Worm (Caenorhabditis elegans): Measurements from ENCODE around the gene znfx-1.

znfx-1 gene

DNA sequence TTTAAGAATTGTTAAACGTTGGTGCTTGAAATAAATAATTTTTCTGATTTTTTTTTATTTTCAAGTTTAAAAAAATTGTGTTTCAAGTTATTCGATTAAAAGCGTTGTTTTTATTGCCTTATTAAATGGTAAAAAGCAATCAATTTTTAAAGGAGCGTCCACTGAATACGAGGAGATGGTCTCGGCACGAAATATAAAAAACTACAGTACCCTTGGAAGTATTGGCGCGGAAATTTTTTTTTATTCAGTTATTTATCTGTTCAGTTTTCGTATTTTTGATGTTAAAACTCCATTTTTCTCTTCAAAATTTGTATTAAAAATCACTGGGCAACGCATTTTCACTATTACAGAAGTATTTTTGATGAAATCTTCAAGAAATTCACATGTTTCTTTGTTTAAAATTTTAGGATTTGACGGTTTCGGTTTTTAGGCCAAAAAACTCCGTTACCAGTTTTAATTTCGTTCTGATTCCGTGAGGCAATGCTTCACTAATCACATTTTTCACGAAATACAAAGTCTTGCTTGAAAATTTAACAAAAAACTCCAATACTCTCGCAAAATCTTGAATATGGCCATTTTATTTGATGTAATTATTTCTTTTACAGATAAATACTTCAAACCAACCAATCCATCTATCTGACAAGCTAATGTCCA is at the start of gene znfx-1:
Gene znfx-1, plus strand, starts transcription at position 604 of the 654 bp plus-strand sequence.
- TF ChIP-seq ztf-11 (tag; optimal IDR thresholded peaks at IDR 0.05) (no peak), lin-39 (tag; optimal IDR thresholded peaks at IDR 0.05) (no peak), snpc-4 (tag; optimal IDR thresholded peaks at IDR 0.05) (no peak), unc-55 (GFP tag; optimal IDR thresholded peaks at IDR 0.05) (peak; percentile 17)

DNA sequence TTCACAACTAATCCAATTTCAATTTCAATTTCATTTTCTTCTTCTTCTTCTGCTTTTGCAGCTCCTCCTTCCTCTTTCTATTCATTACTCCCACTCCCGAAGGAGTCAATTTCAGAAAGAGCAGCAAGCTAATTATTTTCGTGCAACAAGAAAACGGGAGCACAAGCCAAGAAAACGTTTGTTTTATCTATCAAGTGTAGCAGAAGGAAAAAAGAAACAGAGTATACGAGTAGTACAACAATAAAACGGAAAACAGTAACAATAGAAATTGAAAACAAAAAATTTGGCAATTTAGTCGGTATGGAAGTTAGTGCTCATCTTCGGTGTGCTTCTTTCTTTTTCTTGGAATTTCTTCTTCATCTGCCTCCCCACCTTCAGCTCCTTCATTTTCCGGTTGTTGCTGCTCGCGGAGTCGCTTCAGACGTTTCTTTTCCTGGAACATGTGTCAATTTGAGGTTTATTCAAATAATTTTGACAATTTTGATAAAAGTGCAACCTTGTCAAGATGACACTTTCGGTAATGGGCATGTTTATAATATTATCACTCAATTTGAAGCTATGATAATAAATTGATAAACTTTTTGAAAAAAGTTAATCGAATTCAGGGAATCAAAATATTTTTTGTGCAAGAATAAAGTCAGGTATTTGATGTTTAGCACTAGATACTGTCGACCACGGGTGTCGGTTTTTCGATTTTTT is 47.5 kb upstream of the znfx-1 start, which contains the start of gene W07A12.8:
Gene W07A12.8, minus strand, starts transcription at position 51 of the 699 bp plus-strand sequence.
- TF ChIP-seq fos-1 (tag; optimal IDR thresholded peaks at IDR 0.05) (peak; percentile 57), gmeb-1 (tag; optimal IDR thresholded peaks at IDR 0.05) (no peak)

DNA sequence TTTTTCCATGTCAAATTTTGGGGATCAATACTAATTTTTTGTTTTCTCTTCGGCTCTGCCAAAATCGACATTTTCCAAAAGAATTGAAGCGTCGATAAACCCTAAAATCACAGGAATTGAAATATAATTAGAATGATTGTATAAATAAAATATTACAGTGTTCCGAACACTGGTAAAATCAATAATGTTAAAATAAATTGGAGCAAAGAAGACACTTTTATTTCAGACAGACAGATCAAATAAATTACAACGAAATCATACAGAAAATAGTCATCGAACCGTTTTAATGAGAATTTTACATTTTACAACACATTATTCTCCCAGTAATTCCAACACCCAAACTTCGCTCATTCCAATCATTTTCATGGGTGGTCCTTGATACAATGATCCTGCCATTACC is 45.7 kb upstream of the znfx-1 start, which contains the start of gene T23G7.3:
Gene T23G7.3, minus strand, starts transcription at position 101 of the 400 bp plus-strand sequence.
- no peak for TF ChIP-seq elt-3 (tag; optimal IDR thresholded peaks at IDR 0.05)
- TF ChIP-seq peb-1 (tag; optimal IDR thresholded peaks at IDR 0.05), result no peak
- no peak for TF ChIP-seq dmd-4 (tag; optimal IDR thresholded peaks at IDR 0.05)
- no peak for TF ChIP-seq mab-5 (tag; optimal IDR thresholded peaks at IDR 0.05)
- no peak for TF ChIP-seq nhr-25 (tag; optimal IDR thresholded peaks at IDR 0.05)
- no peak for TF ChIP-seq nhr-129 (tag; optimal IDR thresholded peaks at IDR 0.05)
- no peak for TF ChIP-seq ztf-4 (tag; optimal IDR thresholded peaks at IDR 0.05)
- TF ChIP-seq ceh-16 (tag; optimal IDR thresholded peaks at IDR 0.05), result no peak
- TF ChIP-seq lin-13 (GFP tag; optimal IDR thresholded peaks at IDR 0.05), result no peak
- no peak for TF ChIP-seq gmeb-1 (tag; optimal IDR thresholded peaks at IDR 0.05)
- TF ChIP-seq nhr-21 (tag; optimal IDR thresholded peaks at IDR 0.05), result no peak
- TF ChIP-seq alr-1 (tag; optimal IDR thresholded peaks at IDR 0.05), result no peak
- TF ChIP-seq ztf-11 (tag; optimal IDR thresholded peaks at IDR 0.05), result no peak
- TF ChIP-seq zag-1 (tag; optimal IDR thresholded peaks at IDR 0.05), result no peak
- no peak for TF ChIP-seq nhr-10 (tag; optimal IDR thresholded peaks at IDR 0.05)
- no peak for TF ChIP-seq ama-1 (optimal IDR thresholded peaks at IDR 0.05)
- no peak for TF ChIP-seq nhr-23 (tag; optimal IDR thresholded peaks at IDR 0.05)

DNA sequence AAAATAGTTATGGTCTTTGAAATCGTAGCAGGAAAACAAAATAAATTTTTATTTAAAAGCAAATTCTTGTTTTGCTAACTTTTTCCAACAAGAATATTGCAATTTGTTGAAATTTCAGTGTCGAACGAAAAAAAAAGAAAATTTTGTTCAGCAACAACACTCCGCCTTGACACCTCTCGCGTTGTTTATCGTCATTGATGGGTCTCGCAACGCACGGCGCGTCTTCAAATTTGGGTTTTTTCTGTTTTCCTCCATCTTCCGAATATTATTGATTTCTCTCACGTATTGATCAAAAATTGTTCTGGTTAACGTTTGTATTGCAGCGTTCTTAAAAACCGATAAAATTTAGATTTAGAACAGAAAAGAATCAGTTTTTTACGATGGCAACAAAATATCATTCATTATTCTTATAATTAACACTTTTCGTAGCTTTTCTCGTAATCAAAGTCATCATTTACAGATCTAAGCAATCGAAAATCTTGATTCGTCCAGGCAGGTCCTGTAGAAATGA is 44.0 kb upstream of the znfx-1 start, which contains the start of gene dpl-1:
Gene dpl-1, plus strand, starts transcription at position 461 of the 511 bp plus-strand sequence.
- TF ChIP-seq egl-27 (tag; optimal IDR thresholded peaks at IDR 0.05), result no peak
- TF ChIP-seq fos-1 (tag; optimal IDR thresholded peaks at IDR 0.05), result no peak
- no peak for TF ChIP-seq ZK546.5 (tag; optimal IDR thresholded peaks at IDR 0.05)
- TF ChIP-seq aly-2 (tag; optimal IDR thresholded peaks at IDR 0.05), result no peak
- TF ChIP-seq mbf-1 (tag; optimal IDR thresholded peaks at IDR 0.05), result no peak
- no peak for TF ChIP-seq mab-5 (tag; optimal IDR thresholded peaks at IDR 0.05)
- peak; percentile 9 for TF ChIP-seq lin-13 (GFP tag; optimal IDR thresholded peaks at IDR 0.05)
- TF ChIP-seq ama-1 (optimal IDR thresholded peaks at IDR 0.05), result no peak
- TF ChIP-seq lsy-2 (tag; optimal IDR thresholded peaks at IDR 0.05), result peak in 1 of 2 experiments; percentile 68
- TF ChIP-seq Y55F3AM.14 (GFP tag; optimal IDR thresholded peaks at IDR 0.05), result no peak
- TF ChIP-seq C34F6.9 (tag; optimal IDR thresholded peaks at IDR 0.05), result peak; percentile 60
- TF ChIP-seq zag-1 (tag; optimal IDR thresholded peaks at IDR 0.05), result no peak
- peak; percentile 35 for TF ChIP-seq nhr-129 (tag; optimal IDR thresholded peaks at IDR 0.05)
- peak; percentile 76 for TF ChIP-seq gmeb-1 (tag; optimal IDR thresholded peaks at IDR 0.05)

DNA sequence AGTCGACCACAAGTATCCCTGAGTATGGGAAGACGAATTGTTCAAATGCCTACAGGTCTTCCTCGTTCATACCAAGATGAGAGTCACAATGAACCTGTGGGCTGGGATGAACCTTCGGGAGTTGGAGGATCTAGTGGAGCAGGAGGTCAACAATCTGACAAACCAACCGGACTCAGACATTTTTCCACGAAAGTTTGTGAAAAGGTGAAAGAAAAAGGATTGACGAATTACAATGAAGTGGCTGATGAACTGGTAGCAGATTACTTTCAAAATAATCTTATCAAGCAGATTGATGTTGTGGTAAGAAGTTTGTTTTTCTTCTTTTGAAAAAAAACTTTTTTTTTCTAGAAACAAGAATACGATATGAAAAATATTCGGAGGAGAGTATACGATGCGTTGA is 43.4 kb upstream of the znfx-1 start:
- TF ChIP-seq nhr-12 (tag; optimal IDR thresholded peaks at IDR 0.05) (no peak), nhr-25 (tag; optimal IDR thresholded peaks at IDR 0.05) (peak; percentile 88)

DNA sequence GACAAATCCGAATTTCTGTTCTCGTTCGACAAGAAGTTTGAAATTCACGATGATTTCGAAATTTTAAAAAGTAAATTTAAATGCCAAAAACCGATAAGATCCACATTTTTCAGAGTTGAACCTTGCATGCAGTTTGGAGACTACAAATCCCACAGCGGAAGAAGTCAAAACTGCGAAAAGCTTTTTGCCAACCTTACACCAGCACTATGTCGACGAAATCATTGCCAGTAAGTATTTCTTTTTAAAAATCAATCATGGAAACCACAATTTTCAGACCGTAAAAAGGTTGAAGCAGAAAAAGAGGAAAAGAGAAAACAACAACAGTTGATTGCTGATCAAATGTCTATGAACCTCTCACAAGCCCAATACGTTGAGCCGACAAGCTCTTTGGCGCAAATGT is 42.6 kb upstream of the znfx-1 start:
- TF ChIP-seq mab-5 (tag; optimal IDR thresholded peaks at IDR 0.05) (no peak), F13H6.1 (tag; optimal IDR thresholded peaks at IDR 0.05) (no peak), lsy-2 (tag; optimal IDR thresholded peaks at IDR 0.05) (no peak), lin-13 (GFP tag; optimal IDR thresholded peaks at IDR 0.05) (no peak), nhr-10 (tag; optimal IDR thresholded peaks at IDR 0.05) (no peak), nhr-129 (tag; optimal IDR thresholded peaks at IDR 0.05) (no peak), sem-4 (tag; optimal IDR thresholded peaks at IDR 0.05) (no peak), Y55F3AM.14 (GFP tag; optimal IDR thresholded peaks at IDR 0.05) (no peak), ama-1 (optimal IDR thresholded peaks at IDR 0.05) (no peak), mdl-1 (tag; optimal IDR thresholded peaks at IDR 0.05) (no peak), ztf-4 (tag; optimal IDR thresholded peaks at IDR 0.05) (no peak), dmd-4 (tag; optimal IDR thresholded peaks at IDR 0.05) (no peak), mbf-1 (tag; optimal IDR thresholded peaks at IDR 0.05) (no peak), egl-27 (tag; optimal IDR thresholded peaks at IDR 0.05) (no peak), gmeb-1 (tag; optimal IDR thresholded peaks at IDR 0.05) (no peak)
